Worm (Caenorhabditis elegans) whole organism, L4/young adult: Measurements from ENCODE around the gene Y43F8B.23.

Experiments used
- dao-5 ChIP-seq: sonication (generic microtip); optimal IDR thresholded peaks from 2 replicates; lab custom pipeline; 2016; ENCODE audit warnings: missing genotype, missing genetic modification characterization, moderate library complexity, missing compliant biosample characterization
- him-1 ChIP-seq: sonication (generic microtip); optimal IDR thresholded peaks from 2 replicates; lab custom pipeline; 2016; ENCODE audit warnings: missing genotype, missing genetic modification reagents, missing genetic modification characterization, missing compliant biosample characterization

- TF ChIP-seq him-1 (tag; lab: Kevin White, UChicago), result no peak
- no peak for TF ChIP-seq dao-5 (tag; lab: Kevin White, UChicago)
Observed at ce11 chrV:19448805-19449204, 18.6 kb downstream of the Y43F8B.23 start, which contains the start of gene M04C3.2.
